ENCODE assay signal across 1 fruit fly cellular context in the genomic region with DNA sequence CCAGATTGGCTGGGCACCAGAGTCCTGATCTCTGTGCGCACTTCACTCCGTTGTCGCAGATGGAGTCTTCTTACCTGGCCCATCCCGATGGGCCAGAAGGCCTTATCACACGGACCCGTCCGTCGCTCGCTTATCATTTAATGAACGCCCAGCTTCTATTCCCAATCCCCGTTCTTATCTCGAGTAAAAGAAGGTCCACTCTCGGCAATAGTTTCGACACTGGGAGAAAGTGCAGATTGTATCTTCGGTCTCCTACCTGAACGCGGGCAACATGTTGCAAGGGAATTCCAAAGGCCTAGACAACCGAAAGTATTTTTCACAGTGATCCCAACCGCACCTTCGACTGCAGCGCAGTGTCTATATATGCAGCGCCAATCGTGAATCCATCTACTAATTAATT.
TF ChIP-seq lines count a peak whose summit lies in the region.

No protein-coding gene starts in this region.

TF ChIP-seq in whole organism, prepupa, 60 proteins besides CTCF, POLR2A, EP300 and RAD21 (continued from another document):
- TF ChIP-seq CG8319 (GFP tag; optimal IDR thresholded peaks at IDR 0.05; lab: Kevin White, UChicago) (no peak), lz (GFP tag; optimal IDR thresholded peaks at IDR 0.05; lab: Kevin White, UChicago) (no peak), vri (GFP tag; optimal IDR thresholded peaks at IDR 0.05; lab: Kevin White, UChicago) (no peak), CG34406 (GFP tag; optimal IDR thresholded peaks at IDR 0.05; lab: Kevin White, UChicago) (no peak)
